Worm (Caenorhabditis elegans) whole organism, L4 larva: Measurements from ENCODE around the gene seb-3.

Source experiments
- Y75B8A.6 ChIP-seq: fragments of 200-800 bp; sonication (Bioruptor generic); IDR thresholded peaks from 2 replicates; pipeline ENCODE4 v1.3.6; 2022; ENCODE audit warnings: missing genetic modification reagents, missing genetic modification characterization, missing compliant biosample characterization
- ZK337.2 ChIP-seq: fragments of 200-800 bp; sonication (Bioruptor generic); IDR thresholded peaks from 2 replicates; pipeline ENCODE4 v1.3.6; 2022; ENCODE audit warnings: missing genetic modification reagents, missing genetic modification characterization, missing compliant biosample characterization
- ces-1 ChIP-seq: fragments of 150-350 bp; sonication (generic microtip); optimal IDR thresholded peaks from 4 replicates; lab custom pipeline; 2014; ENCODE audit warnings: missing biosample characterization, missing genetic modification reagents, missing genetic modification characterization
- duxl-1 ChIP-seq: sonication (generic microtip); optimal IDR thresholded peaks from 2 replicates; lab custom pipeline; 2016; ENCODE audit warnings: mild to moderate bottlenecking, missing genetic modification characterization, moderate library complexity, missing compliant biosample characterization; ENCODE audit not compliant: poor library complexity
- hmg-1.1 ChIP-seq: fragments of 200-800 bp; sonication (Bioruptor generic); IDR thresholded peaks from 2 replicates; pipeline ENCODE4 v1.3.6; 2022; ENCODE audit warnings: missing genetic modification reagents, missing genetic modification characterization, missing compliant biosample characterization
- lin-39 ChIP-seq: fragments of 150-350 bp; optimal IDR thresholded peaks from 2 replicates; lab custom pipeline; 2014; ENCODE audit warnings: missing biosample characterization, missing genetic modification reagents, missing genetic modification characterization
- nhr-11 ChIP-seq: fragments of 150-350 bp; optimal IDR thresholded peaks from 2 replicates; lab custom pipeline; 2014; ENCODE audit warnings: missing biosample characterization, missing genetic modification characterization
- nhr-77 ChIP-seq: fragments of 150-350 bp; optimal IDR thresholded peaks from 2 replicates; lab custom pipeline; 2014; ENCODE audit warnings: missing biosample characterization, missing genetic modification characterization
- pha-4 ChIP-seq, 2 experiments: fragments of 150-350 bp in 1 of 2; fragments of 200-800 bp in 1 of 2; sonication (Bioruptor generic) in 1 of 2; IDR thresholded peaks in 1 of 2; optimal IDR thresholded peaks in 1 of 2; 2 replicates each; pipeline versions ENCODE4 v1.3.6 to Lab custom; 2014 to 2022; ENCODE audit warnings: missing genetic modification characterization in 2 of 2, missing genetic modification reagents in 2 of 2, missing biosample characterization in 1 of 2, missing compliant biosample characterization in 1 of 2
- sdz-12 ChIP-seq: fragments of 200-800 bp; sonication (Bioruptor generic); optimal IDR thresholded peaks from 2 replicates; lab custom pipeline; 2018; ENCODE audit warnings: mild to moderate bottlenecking, missing genetic modification characterization, missing compliant biosample characterization
- tag-97 ChIP-seq: fragments of 200-800 bp; sonication (Bioruptor generic); IDR thresholded peaks from 2 replicates; pipeline ENCODE4 v1.3.6; 2022; ENCODE audit warnings: missing genetic modification characterization, missing compliant biosample characterization
- unc-130 ChIP-seq: sonication (generic microtip); optimal IDR thresholded peaks from 2 replicates; lab custom pipeline; 2016; ENCODE audit warnings: missing genetic modification reagents, missing genetic modification characterization, missing compliant biosample characterization
- ztf-11 ChIP-seq: fragments of 150-350 bp; optimal IDR thresholded peaks from 2 replicates; lab custom pipeline; 2014; ENCODE audit warnings: missing biosample characterization, missing genetic modification characterization

DNA sequence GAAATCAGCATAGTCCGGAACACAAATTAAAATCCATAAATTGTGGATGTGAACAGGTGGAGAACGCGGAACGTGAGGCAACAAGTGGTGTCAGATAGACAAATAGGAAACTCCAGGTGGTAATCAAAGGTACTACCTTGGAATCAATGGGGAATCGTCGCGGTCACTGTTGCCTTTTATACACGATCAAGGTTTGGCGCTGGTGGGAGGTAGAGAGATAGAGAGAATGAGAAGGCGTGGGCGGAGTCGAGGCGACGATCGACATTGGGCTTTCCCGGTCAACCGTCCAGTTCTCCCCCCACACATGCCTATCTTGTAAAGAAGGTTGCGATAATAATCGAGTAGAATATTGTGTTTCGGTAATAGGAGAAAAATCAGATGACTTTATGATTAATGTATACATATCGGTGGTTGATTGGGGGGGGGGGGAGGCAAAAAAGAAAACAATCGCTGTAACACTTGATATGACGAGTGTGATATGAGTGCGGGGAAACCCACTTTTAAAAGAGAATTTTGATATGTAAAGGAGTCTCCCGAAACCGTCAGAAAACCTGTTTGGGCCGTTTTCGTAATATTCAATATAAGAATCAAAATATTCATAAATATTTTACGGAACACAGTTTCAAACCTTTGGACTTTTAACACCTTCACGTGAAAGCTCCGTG lies 51.6 kb downstream of the seb-3 start, which contains the start of the genes H40L08.8, H40L08.2 and H40L08.7:
- TF ChIP-seq lin-39 (tag; lab: Kevin White, UChicago): no peak
- TF ChIP-seq pha-4 (GFP tag; IDR thresholded peaks at IDR 0.05; lab: Robert Waterston, UW): no peak
- no peak for TF ChIP-seq pha-4 (tag; optimal IDR thresholded peaks at IDR 0.05; lab: Kevin White, UChicago)
- no peak for TF ChIP-seq nhr-11 (tag; lab: Kevin White, UChicago)
- no peak for TF ChIP-seq ces-1 (GFP tag; lab: Kevin White, UChicago)
- no peak for TF ChIP-seq ZK337.2 (GFP tag; lab: Robert Waterston, UW)
- no peak for TF ChIP-seq hmg-1.1 (GFP tag; lab: Robert Waterston, UW)
- TF ChIP-seq tag-97 (GFP tag; lab: Robert Waterston, UW): no peak
- no peak for TF ChIP-seq unc-130 (GFP tag; lab: Kevin White, UChicago)
- TF ChIP-seq Y75B8A.6: no peak
- no peak for TF ChIP-seq ztf-11 (tag; lab: Kevin White, UChicago)
- TF ChIP-seq sdz-12: no peak
- no peak for TF ChIP-seq nhr-77
- no peak for TF ChIP-seq duxl-1
